Fruit fly (Drosophila melanogaster) whole organism, embryonic: ENCODE results near the gene CG2444.
A peak's percentile ranks its signal among the peaks of the same experiment; 100 is the strongest.

Experiments
- Atf6 ChIP-seq: fragments of 200-800 bp; sonication (Bioruptor generic); IDR thresholded peaks from 2 replicates; pipeline ENCODE4 v1.3.6; 2022; ENCODE audit warnings: missing biosample characterization, missing genetic modification characterization
- CG10366 ChIP-seq: fragments of 200-800 bp; sonication (Bioruptor generic); IDR thresholded peaks from 2 replicates; pipeline ENCODE4 v1.3.6; 2022; ENCODE audit warnings: missing biosample characterization, missing genetic modification characterization
- CG10565 ChIP-seq: fragments of 200-800 bp; sonication (Bioruptor generic); optimal IDR thresholded peaks from 3 replicates; lab custom pipeline; 2016; ENCODE audit warnings: missing biosample characterization, mild to moderate bottlenecking, missing genetic modification characterization
- CG10959 ChIP-seq: fragments of 200-800 bp; sonication (Bioruptor generic); IDR thresholded peaks from 2 replicates; pipeline ENCODE4 v1.3.6; 2022; ENCODE audit warnings: missing biosample characterization, missing genetic modification characterization
- CG11093 ChIP-seq: fragments of 200-800 bp; sonication (Bioruptor generic); IDR thresholded peaks from 3 replicates; pipeline ENCODE4 v1.3.6; 2022; ENCODE audit warnings: missing biosample characterization, missing genetic modification characterization
- CG12155 ChIP-seq: fragments of 200-800 bp; sonication (Bioruptor generic); optimal IDR thresholded peaks from 3 replicates; lab custom pipeline; 2016; ENCODE audit warnings: missing biosample characterization, missing genetic modification characterization
- CG13624 ChIP-seq: fragments of 200-800 bp; sonication (Bioruptor generic); optimal IDR thresholded peaks from 2 replicates; lab custom pipeline; 2016; ENCODE audit warnings: missing biosample characterization, missing genetic modification characterization
- CG15601 ChIP-seq: fragments of 200-800 bp; sonication (Bioruptor generic); optimal IDR thresholded peaks from 3 replicates; lab custom pipeline; 2019; ENCODE audit warnings: missing biosample characterization, mild to moderate bottlenecking, missing genetic modification characterization, moderate library complexity
- CG1647 ChIP-seq: fragments of 200-800 bp; sonication (Bioruptor generic); optimal IDR thresholded peaks from 3 replicates; lab custom pipeline; 2016; ENCODE audit warnings: missing biosample characterization, missing genetic modification characterization
- CG16863 ChIP-seq: fragments of 200-800 bp; sonication (Bioruptor generic); optimal IDR thresholded peaks from 3 replicates; lab custom pipeline; 2016; ENCODE audit warnings: missing biosample characterization, missing genetic modification characterization
- CG17912 ChIP-seq: fragments of 200-800 bp; sonication (Bioruptor generic); optimal IDR thresholded peaks from 2 replicates; lab custom pipeline; 2018; ENCODE audit warnings: missing biosample characterization, mild to moderate bottlenecking, missing genetic modification characterization
- CG1792 ChIP-seq: fragments of 200-800 bp; sonication (Bioruptor generic); optimal IDR thresholded peaks from 2 replicates; lab custom pipeline; 2016; ENCODE audit warnings: missing biosample characterization, missing genetic modification characterization
- CG18262 ChIP-seq: fragments of 200-800 bp; optimal IDR thresholded peaks from 3 replicates; lab custom pipeline; 2019; ENCODE audit warnings: missing biosample characterization, mild to moderate bottlenecking, missing genetic modification characterization, moderate library complexity
- CG18619 ChIP-seq: fragments of 200-800 bp; sonication (Bioruptor generic); optimal IDR thresholded peaks from 3 replicates; lab custom pipeline; 2017; ENCODE audit warnings: missing biosample characterization, mild to moderate bottlenecking, missing genetic modification characterization
- CG2116 ChIP-seq: fragments of 200-800 bp; sonication (Bioruptor generic); optimal IDR thresholded peaks from 3 replicates; lab custom pipeline; 2018; ENCODE audit warnings: missing biosample characterization, mild to moderate bottlenecking, missing genetic modification characterization
- CG2712 ChIP-seq: fragments of 200-800 bp; optimal IDR thresholded peaks from 3 replicates; lab custom pipeline; 2019; ENCODE audit warnings: missing biosample characterization, mild to moderate bottlenecking, missing genetic modification characterization, moderate library complexity
- CG2875 ChIP-seq: fragments of 200-800 bp; sonication (Bioruptor generic); optimal IDR thresholded peaks from 2 replicates; lab custom pipeline; 2017; ENCODE audit warnings: missing biosample characterization, mild to moderate bottlenecking, missing genetic modification characterization, missing genetic modification reagents
- CG31224 ChIP-seq: fragments of 200-800 bp; sonication (Bioruptor generic); IDR thresholded peaks from 2 replicates; pipeline ENCODE4 v1.3.6; 2022; ENCODE audit warnings: missing biosample characterization, missing genetic modification characterization
- CG33213 ChIP-seq: fragments of 200-800 bp; sonication (Bioruptor generic); optimal IDR thresholded peaks from 3 replicates; lab custom pipeline; 2016; ENCODE audit warnings: missing biosample characterization, missing genetic modification characterization
- CG33557 ChIP-seq: fragments of 200-800 bp; sonication (Bioruptor generic); optimal IDR thresholded peaks from 2 replicates; lab custom pipeline; 2019; ENCODE audit warnings: missing biosample characterization, mild to moderate bottlenecking, missing genetic modification characterization, moderate library complexity
- CG4328 ChIP-seq: fragments of 200-800 bp; sonication (Bioruptor generic); optimal IDR thresholded peaks from 3 replicates; lab custom pipeline; 2017; ENCODE audit warnings: missing biosample characterization, missing genetic modification reagents, missing genetic modification characterization
- CG4424 ChIP-seq: fragments of 200-800 bp; sonication (Bioruptor generic); optimal IDR thresholded peaks from 3 replicates; lab custom pipeline; 2016; ENCODE audit warnings: missing biosample characterization, missing genetic modification characterization
- CG5180 ChIP-seq: fragments of 200-800 bp; sonication (Bioruptor generic); optimal IDR thresholded peaks from 3 replicates; lab custom pipeline; 2017; ENCODE audit warnings: missing biosample characterization, missing genetic modification characterization, mild to moderate bottlenecking, moderate library complexity, missing genetic modification reagents
- CG5953 ChIP-seq: fragments of 200-800 bp; sonication (Bioruptor generic); IDR thresholded peaks from 2 replicates; pipeline ENCODE4 v1.3.6; 2022; ENCODE audit warnings: missing biosample characterization, missing genetic modification characterization
- CG6854 ChIP-seq: fragments of 200-800 bp; sonication (Bioruptor generic); optimal IDR thresholded peaks from 3 replicates; lab custom pipeline; 2017; ENCODE audit warnings: missing biosample characterization, mild to moderate bottlenecking, missing genetic modification characterization
- CG8765 ChIP-seq: fragments of 200-800 bp; sonication (Bioruptor generic); IDR thresholded peaks from 2 replicates; pipeline ENCODE4 v1.3.6; 2022; ENCODE audit warnings: missing biosample characterization, missing genetic modification characterization
- CG9437 ChIP-seq: fragments of 200-800 bp; sonication (Bioruptor generic); optimal IDR thresholded peaks from 2 replicates; lab custom pipeline; 2018; ENCODE audit warnings: missing biosample characterization, mild to moderate bottlenecking, missing genetic modification characterization
- CrebB ChIP-seq: fragments of 200-800 bp; sonication (Bioruptor generic); optimal IDR thresholded peaks from 3 replicates; lab custom pipeline; 2018; ENCODE audit warnings: missing biosample characterization, mild to moderate bottlenecking, missing genetic modification characterization
- Eip74EF ChIP-seq, 2 experiments: fragments of 200-800 bp in 1 of 2; fragments of >200 bp in 1 of 2; sonication (Bioruptor generic) in 1 of 2; optimal IDR thresholded peaks; 2 replicates each; lab custom pipeline; 2017 to 2019; ENCODE audit warnings: missing biosample characterization in 2 of 2, missing genetic modification characterization in 2 of 2, mild to moderate bottlenecking in 1 of 2, moderate library complexity in 1 of 2
- Hr51 ChIP-seq, 2 experiments: fragments of 200-800 bp; sonication (Bioruptor generic); optimal IDR thresholded peaks; 2 replicates in 1 of 2; 3 replicates in 1 of 2; lab custom pipeline; 2016 to 2018; ENCODE audit warnings: missing biosample characterization in 2 of 2, missing genetic modification characterization in 2 of 2, mild to moderate bottlenecking in 1 of 2, moderate library complexity in 1 of 2
- Hsf ChIP-seq: fragments of 200-800 bp; sonication (Bioruptor generic); optimal IDR thresholded peaks from 3 replicates; lab custom pipeline; 2016; ENCODE audit warnings: missing biosample characterization, missing genetic modification characterization
- Meics ChIP-seq: fragments of 200-800 bp; sonication (Bioruptor generic); optimal IDR thresholded peaks from 2 replicates; lab custom pipeline; 2017; ENCODE audit warnings: missing biosample characterization, mild to moderate bottlenecking, missing genetic modification characterization
- Nf-YC ChIP-seq: fragments of 200-800 bp; optimal IDR thresholded peaks from 3 replicates; lab custom pipeline; 2019; ENCODE audit warnings: missing biosample characterization, mild to moderate bottlenecking, missing genetic modification characterization, moderate library complexity
- Ptx1 ChIP-seq: fragments of 200-800 bp; sonication (Bioruptor generic); IDR thresholded peaks from 2 replicates; pipeline ENCODE4 v1.3.6; 2022; ENCODE audit warnings: missing biosample characterization, missing genetic modification characterization
- Sox102F ChIP-seq: fragments of 200-800 bp; sonication (Bioruptor generic); optimal IDR thresholded peaks from 2 replicates; lab custom pipeline; 2018; ENCODE audit warnings: missing biosample characterization, mild to moderate bottlenecking, missing genetic modification characterization, moderate library complexity
- Usf ChIP-seq: fragments of 200-800 bp; sonication (Bioruptor generic); optimal IDR thresholded peaks from 2 replicates; lab custom pipeline; 2017; ENCODE audit warnings: missing genotype, missing biosample characterization, missing genetic modification characterization
- YL-1 ChIP-seq: fragments of 200-800 bp; sonication (Bioruptor generic); optimal IDR thresholded peaks from 3 replicates; lab custom pipeline; 2017; ENCODE audit warnings: missing biosample characterization, mild to moderate bottlenecking, missing genetic modification characterization
- ab ChIP-seq: fragments of 200-800 bp; sonication (Bioruptor generic); optimal IDR thresholded peaks from 2 replicates; lab custom pipeline; 2016; ENCODE audit warnings: missing biosample characterization, missing genetic modification characterization
- ato ChIP-seq: fragments of 200-800 bp; sonication (Bioruptor generic); IDR thresholded peaks from 2 replicates; pipeline ENCODE4 v1.3.6; 2022; ENCODE audit warnings: missing biosample characterization, missing genetic modification characterization; ENCODE audit not compliant: partially characterized antibody
- gro ChIP-seq: fragments of 200-800 bp; sonication (Bioruptor generic); optimal IDR thresholded peaks from 2 replicates; lab custom pipeline; 2016; ENCODE audit warnings: missing biosample characterization, missing genetic modification characterization
- h ChIP-seq: fragments of >200 bp; optimal IDR thresholded peaks from 2 replicates; lab custom pipeline; 2017
- mirr ChIP-seq: fragments of 200-800 bp; sonication (Bioruptor generic); optimal IDR thresholded peaks from 3 replicates; lab custom pipeline; 2018; ENCODE audit warnings: missing biosample characterization, mild to moderate bottlenecking, missing genetic modification characterization
- run ChIP-seq: fragments of 200-800 bp; sonication (Bioruptor generic); optimal IDR thresholded peaks from 3 replicates; lab custom pipeline; 2018; ENCODE audit warnings: missing biosample characterization, mild to moderate bottlenecking, missing genetic modification characterization
- salm ChIP-seq: fragments of 200-800 bp; sonication (Bioruptor generic); optimal IDR thresholded peaks from 2 replicates; lab custom pipeline; 2018; ENCODE audit warnings: missing biosample characterization, mild to moderate bottlenecking, missing genetic modification characterization
- sc ChIP-seq, 3 experiments: fragments of >200 bp in 2 of 3; fragments of 200-800 bp in 1 of 3; sonication (Bioruptor generic) in 1 of 3; optimal IDR thresholded peaks; 2 replicates in 2 of 3; 3 replicates in 1 of 3; lab custom pipeline; 2017; ENCODE audit warnings: mild to moderate bottlenecking in 1 of 3, missing biosample characterization in 1 of 3, missing genetic modification characterization in 1 of 3, missing genetic modification reagents in 1 of 3
- slp2 ChIP-seq: fragments of 200-800 bp; sonication (Bioruptor generic); optimal IDR thresholded peaks from 2 replicates; lab custom pipeline; 2016; ENCODE audit warnings: missing biosample characterization, missing genetic modification characterization
- sna ChIP-seq: fragments of 200-800 bp; sonication (Bioruptor generic); IDR thresholded peaks from 2 replicates; pipeline ENCODE4 v1.3.6; 2022; ENCODE audit warnings: missing biosample characterization, missing genetic modification characterization; ENCODE audit not compliant: partially characterized antibody
- tll ChIP-seq, 2 experiments: fragments of 200-800 bp in 1 of 2; fragments of >200 bp in 1 of 2; sonication (Bioruptor generic) in 1 of 2; optimal IDR thresholded peaks; 2 replicates each; lab custom pipeline; 2017 to 2019; ENCODE audit warnings: missing biosample characterization in 2 of 2, missing genetic modification characterization in 2 of 2, mild to moderate bottlenecking in 1 of 2, moderate library complexity in 1 of 2
- vvl ChIP-seq: fragments of 200-800 bp; sonication (Bioruptor generic); IDR thresholded peaks from 2 replicates; pipeline ENCODE4 v1.3.6; 2022; ENCODE audit warnings: missing biosample characterization, missing genetic modification characterization
- zfh1 ChIP-seq: fragments of 200-800 bp; sonication (Bioruptor generic); IDR thresholded peaks from 3 replicates; pipeline ENCODE4 v1.3.6; 2022; ENCODE audit warnings: missing biosample characterization, missing genetic modification characterization

CG2444 gene

DNA sequence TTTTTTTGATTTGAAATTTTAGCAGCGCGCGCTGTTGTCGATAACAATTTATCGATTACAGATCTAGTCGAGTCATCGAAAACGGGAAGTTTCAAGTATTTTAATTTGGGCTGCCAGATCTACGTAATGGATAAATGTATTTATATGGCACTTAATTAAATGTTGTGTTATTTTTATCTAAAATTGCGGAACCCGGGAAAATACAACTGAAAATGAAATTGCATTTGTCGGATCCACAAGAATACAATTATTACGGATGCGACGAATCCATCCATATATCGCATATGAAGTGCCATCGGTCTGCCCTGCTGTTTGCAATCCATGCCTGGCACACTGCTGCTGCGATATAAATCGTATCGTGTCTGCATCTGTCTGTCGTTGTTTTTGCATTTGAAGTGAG is 15.0 kb upstream of the CG2444 start, which contains the start of gene Tango10 (continued):
- TF ChIP-seq salm (no peak), CG10565 (GFP tag; lab: Kevin White, UChicago) (no peak), CG2116 (peak; percentile 83), tll (GFP tag; optimal IDR thresholded peaks at IDR 0.05; lab: Kevin White, UChicago) (no peak), Atf6 (GFP tag; lab: Robert Waterston, UW) (peak; percentile 51; the same call in 1 of the 2 replicates), CG31224 (GFP tag; lab: Robert Waterston, UW) (peak; percentile 35; the same call in 1 of the 2 replicates), Ptx1 (GFP tag; lab: Robert Waterston, UW) (peak; percentile 62), CG16863 (GFP tag; lab: Kevin White, UChicago) (no peak), CG12155 (GFP tag; lab: Kevin White, UChicago) (peak; percentile 68), CG9437 (GFP tag; lab: Kevin White, UChicago) (peak; percentile 42), run (no peak), CG8765 (GFP tag; lab: Robert Waterston, UW) (peak; percentile 22; the same call in 1 of the 2 replicates), CG2875 (GFP tag; lab: Kevin White, UChicago) (no peak), CG6854 (GFP tag; lab: Kevin White, UChicago) (no peak), CG18619 (GFP tag; lab: Kevin White, UChicago) (no peak), sna (GFP tag; lab: Robert Waterston, UW) (peak; percentile 91), CG2712 (tag; lab: Kevin White, UChicago) (peak; percentile 48), CG5953 (GFP tag; lab: Robert Waterston, UW) (no peak), CG1792 (GFP tag; lab: Kevin White, UChicago) (peak; percentile 57), CG13624 (GFP tag; lab: Kevin White, UChicago) (peak; percentile 39), Sox102F (GFP tag; lab: Kevin White, UChicago) (peak; percentile 66), Eip74EF (GFP tag; optimal IDR thresholded peaks at IDR 0.05; lab: Kevin White, UChicago) (no peak), Hsf (GFP tag; lab: Kevin White, UChicago) (peak; percentile 54), mirr (GFP tag; lab: Kevin White, UChicago) (no peak), CG17912 (GFP tag; lab: Kevin White, UChicago) (no peak), CG33213 (GFP tag; lab: Kevin White, UChicago) (peak; percentile 17), h (lab: Kevin White, UChicago) (no peak), CG33557 (GFP tag; lab: Kevin White, UChicago) (no peak), slp2 (GFP tag; lab: Kevin White, UChicago) (peak; percentile 35), ato (GFP tag; lab: Robert Waterston, UW) (peak; percentile 59; the same call in 1 of the 2 replicates), vvl (GFP tag; lab: Robert Waterston, UW) (peak; percentile 46; the same call in 1 of the 2 replicates), CG11093 (GFP tag; lab: Robert Waterston, UW) (no peak), CG10959 (GFP tag; lab: Robert Waterston, UW) (0 out of 2 replicates have a peak, but pooled peaks have one; percentile 43), Nf-YC (tag; lab: Kevin White, UChicago) (peak; percentile 27), ab (GFP tag; lab: Kevin White, UChicago) (no peak), gro (GFP tag; lab: Kevin White, UChicago) (peak; percentile 71), YL-1 (GFP tag; lab: Kevin White, UChicago) (peak; percentile 63), CG5180 (GFP tag; lab: Kevin White, UChicago) (no peak), CrebB (no peak), CG4424 (peak; percentile 31), zfh1 (GFP tag; lab: Robert Waterston, UW) (0 out of 3 replicates have a peak, but pooled peaks have one; percentile 16), CG10366 (GFP tag; lab: Robert Waterston, UW) (peak; percentile 52), CG4328 (no peak), Meics (GFP tag; lab: Kevin White, UChicago) (peak; percentile 34), CG1647 (GFP tag; lab: Kevin White, UChicago) (peak; percentile 46), Hr51 (GFP tag; optimal IDR thresholded peaks at IDR 0.05; lab: Kevin White, UChicago) (peak in 1 of 2 experiments; percentile 44), sc (optimal IDR thresholded peaks at IDR 0.05; lab: Kevin White, UChicago) (no peak), sc (GFP tag; optimal IDR thresholded peaks at IDR 0.05; lab: Kevin White, UChicago) (no peak), CG15601 (tag; lab: Kevin White, UChicago) (peak; percentile 42), CG18262 (tag; lab: Kevin White, UChicago) (no peak), Usf (GFP tag; lab: Kevin White, UChicago) (no peak)
